Worm (Caenorhabditis elegans): Measurements from ENCODE around the gene C08G9.2.

The C08G9.2 gene

DNA sequence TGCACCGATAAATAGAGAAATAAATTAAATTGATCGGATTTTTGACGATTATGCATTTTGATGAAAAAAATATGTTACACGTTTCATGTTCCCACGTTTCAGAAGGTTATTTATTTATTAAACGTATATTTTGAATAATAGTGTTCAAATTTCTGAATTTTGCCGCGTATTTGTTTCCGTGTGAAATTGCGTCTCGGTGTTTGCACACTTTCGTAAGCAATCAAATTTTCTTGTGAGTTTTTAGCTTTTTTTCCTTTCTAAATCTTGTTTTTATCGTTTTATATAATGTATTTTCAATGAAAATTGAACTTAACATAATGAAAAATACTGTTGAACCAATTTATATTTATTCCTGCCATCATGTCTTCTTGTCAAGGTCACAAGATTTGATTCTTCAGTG lies 40.2 kb downstream of the C08G9.2 start, which contains the start of gene F45E4.6 (continued):
- TF ChIP-seq lir-3 (tag; optimal IDR thresholded peaks at IDR 0.05; ENCODE audit: poor library complexity): no peak
- no peak for TF ChIP-seq C16A3.4 (tag; optimal IDR thresholded peaks at IDR 0.05)
- TF ChIP-seq pax-3 (tag; optimal IDR thresholded peaks at IDR 0.05): no peak
- no peak for TF ChIP-seq ceh-88 (GFP tag; IDR thresholded peaks at IDR 0.05)
- no peak for TF ChIP-seq aly-2 (tag; optimal IDR thresholded peaks at IDR 0.05)
- TF ChIP-seq xbp-1 (tag; optimal IDR thresholded peaks at IDR 0.05): peak; percentile 49
- no peak for TF ChIP-seq unc-30 (tag; optimal IDR thresholded peaks at IDR 0.05)
- no peak for TF ChIP-seq C04F5.9 (tag; optimal IDR thresholded peaks at IDR 0.05)
- no peak for TF ChIP-seq isw-1 (GFP tag; IDR thresholded peaks at IDR 0.05)
- TF ChIP-seq nhr-85 (tag): no peak
- no peak for TF ChIP-seq blmp-1 (tag; optimal IDR thresholded peaks at IDR 0.05)
- TF ChIP-seq jun-1 (tag; optimal IDR thresholded peaks at IDR 0.05): no peak
- TF ChIP-seq tlp-1 (tag; optimal IDR thresholded peaks at IDR 0.05): no peak
- no peak for TF ChIP-seq fkh-4 (tag; optimal IDR thresholded peaks at IDR 0.05; ENCODE audit: borderline replicate concordance)
- peak; percentile 54 for TF ChIP-seq swsn-7 (tag; optimal IDR thresholded peaks at IDR 0.05)
- TF ChIP-seq unc-98 (GFP tag; IDR thresholded peaks at IDR 0.05): no peak
- TF ChIP-seq nhr-84 (tag; optimal IDR thresholded peaks at IDR 0.05): no peak
- TF ChIP-seq nhr-19 (GFP tag; conservative IDR thresholded peaks at IDR 0.05): peak; percentile 22; the same call in 1 of the 2 replicates
- TF ChIP-seq elt-2 (tag; optimal IDR thresholded peaks at IDR 0.05): no peak
- no peak for TF ChIP-seq nhr-12 (tag; optimal IDR thresholded peaks at IDR 0.05)
- peak; percentile 44 for TF ChIP-seq nhr-90 (tag; optimal IDR thresholded peaks at IDR 0.05; ENCODE audit: poor library complexity)
- no peak for TF ChIP-seq lin-13 (GFP tag; optimal IDR thresholded peaks at IDR 0.05)
- TF ChIP-seq efl-1 (optimal IDR thresholded peaks at IDR 0.05): peak; percentile 93 to 94
- TF ChIP-seq efl-1 (GFP tag; optimal IDR thresholded peaks at IDR 0.05 in 1 of 2): peak; percentile 94 to 99
- TF ChIP-seq hlh-17 (GFP tag; optimal IDR thresholded peaks at IDR 0.05; ENCODE audit: borderline replicate concordance): no peak
- TF ChIP-seq nhr-77 (tag; optimal IDR thresholded peaks at IDR 0.05): no peak
- no peak for TF ChIP-seq pag-3 (tag; optimal IDR thresholded peaks at IDR 0.05; ENCODE audit: borderline replicate concordance, insufficient read depth)
- no peak for TF ChIP-seq ztf-4 (tag; optimal IDR thresholded peaks at IDR 0.05)
- TF ChIP-seq nhr-76 (tag; optimal IDR thresholded peaks at IDR 0.05): no peak
- peak; percentile 13 for TF ChIP-seq lin-15B (tag; optimal IDR thresholded peaks at IDR 0.05)
- no peak for TF ChIP-seq dsc-1 (tag; optimal IDR thresholded peaks at IDR 0.05)
- TF ChIP-seq lin-39 (tag; optimal IDR thresholded peaks at IDR 0.05): no peak
- TF ChIP-seq Y116A8C.19 (tag; optimal IDR thresholded peaks at IDR 0.05; ENCODE audit: borderline replicate concordance): no peak
- peak; percentile 3 for TF ChIP-seq snpc-4 (tag; optimal IDR thresholded peaks at IDR 0.05)
- TF ChIP-seq mep-1 (tag; optimal IDR thresholded peaks at IDR 0.05): peak; percentile 68

DNA sequence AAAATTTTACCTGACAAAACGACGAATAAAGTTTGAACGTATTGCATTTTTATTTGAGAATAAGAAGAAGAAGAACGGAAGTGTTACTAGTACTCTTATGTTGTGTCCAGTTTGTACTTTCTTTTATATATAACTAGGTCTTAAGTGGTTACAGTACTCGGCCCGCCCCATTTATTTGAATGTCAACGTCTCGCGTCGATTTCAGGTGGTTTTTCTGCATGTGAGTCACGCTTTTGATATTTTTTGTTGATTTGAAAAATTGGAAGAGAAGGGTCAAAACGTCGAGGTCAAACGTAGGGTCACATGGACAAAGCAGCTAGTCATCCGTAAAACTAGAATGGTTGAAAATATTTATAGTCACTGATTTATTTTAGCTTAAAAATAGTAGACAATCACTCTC lies 43.8 kb downstream of the C08G9.2 start, which contains the start of gene F45E4.5:
TSS of gene F45E4.5 (minus strand) at position 101 of the 400 bp plus-strand sequence.
- TF ChIP-seq skn-1 (tag; optimal IDR thresholded peaks at IDR 0.05) (no peak), ztf-4 (tag; optimal IDR thresholded peaks at IDR 0.05) (no peak), efl-1 (optimal IDR thresholded peaks at IDR 0.05) (no peak), efl-1 (GFP tag; optimal IDR thresholded peaks at IDR 0.05 in 1 of 2) (peak in 1 of 2 experiments; percentile 2)

DNA sequence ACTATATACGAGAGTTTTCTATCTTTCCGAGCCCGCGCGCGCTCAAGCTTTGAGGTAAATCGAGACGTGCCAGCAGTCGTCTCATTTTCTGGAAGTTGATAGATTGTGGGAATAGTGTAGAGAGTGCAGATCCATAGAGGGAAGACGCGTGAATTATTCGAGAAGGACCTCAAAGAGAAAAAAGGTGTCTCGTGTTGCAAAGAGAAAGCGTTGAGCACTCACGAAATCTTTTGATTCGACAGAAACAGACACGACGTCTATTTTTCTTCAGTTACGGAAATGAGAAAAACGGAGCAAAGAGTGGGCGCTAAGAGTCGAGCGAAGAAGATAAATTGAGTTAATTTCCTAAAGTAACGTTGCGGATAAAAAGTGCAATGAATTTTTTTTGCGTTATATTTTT lies 48.9 kb downstream of the C08G9.2 start:
- TF ChIP-seq fkh-10 (GFP tag; optimal IDR thresholded peaks at IDR 0.05): peak; percentile 36
- TF ChIP-seq ets-5 (GFP tag; IDR thresholded peaks at IDR 0.05): no peak
- no peak for TF ChIP-seq ztf-11 (tag; optimal IDR thresholded peaks at IDR 0.05)
- TF ChIP-seq xbp-1 (tag; optimal IDR thresholded peaks at IDR 0.05): no peak
- TF ChIP-seq lin-13 (GFP tag; optimal IDR thresholded peaks at IDR 0.05): no peak
- TF ChIP-seq nhr-71 (tag; optimal IDR thresholded peaks at IDR 0.05): peak; percentile 13
- no peak for TF ChIP-seq snu-23 (GFP tag; optimal IDR thresholded peaks at IDR 0.05)
- TF ChIP-seq unc-98 (GFP tag; IDR thresholded peaks at IDR 0.05): no peak
- no peak for TF ChIP-seq sup-37 (GFP tag; optimal IDR thresholded peaks at IDR 0.05)
- TF ChIP-seq lin-15B (tag; optimal IDR thresholded peaks at IDR 0.05): no peak
- no peak for TF ChIP-seq ama-1 (optimal IDR thresholded peaks at IDR 0.05)
- TF ChIP-seq hlh-4 (tag; optimal IDR thresholded peaks at IDR 0.05): no peak
- no peak for TF ChIP-seq nhr-237 (tag; optimal IDR thresholded peaks at IDR 0.05)
- TF ChIP-seq blmp-1 (tag; optimal IDR thresholded peaks at IDR 0.05): no peak
- TF ChIP-seq egl-27 (tag; optimal IDR thresholded peaks at IDR 0.05): no peak
- no peak for TF ChIP-seq ces-1 (GFP tag; optimal IDR thresholded peaks at IDR 0.05)
- no peak for TF ChIP-seq lin-39 (tag; optimal IDR thresholded peaks at IDR 0.05)
- TF ChIP-seq tbx-2 (tag; optimal IDR thresholded peaks at IDR 0.05): no peak
- TF ChIP-seq fkh-4 (tag; optimal IDR thresholded peaks at IDR 0.05; ENCODE audit: borderline replicate concordance): no peak
- TF ChIP-seq nhr-90 (tag; optimal IDR thresholded peaks at IDR 0.05; ENCODE audit: poor library complexity): no peak
- peak in 1 of 2 experiments; percentile 3 for TF ChIP-seq lsy-2 (tag; optimal IDR thresholded peaks at IDR 0.05)
- no peak for TF ChIP-seq ceh-90 (tag; optimal IDR thresholded peaks at IDR 0.05)
- TF ChIP-seq pqm-1 (tag; optimal IDR thresholded peaks at IDR 0.05): no peak
